Worm (Caenorhabditis elegans) whole organism, L4 larva: ENCODE data around the gene gid-2.
A peak's percentile ranks its signal among the peaks of the same experiment; 100 is the strongest.

Experiments used
- F26F4.8 ChIP-seq: fragments of 200-800 bp; sonication (Bioruptor generic); conservative IDR thresholded peaks from 2 replicates; pipeline ENCODE4 v1.3.6; 2022; ENCODE audit warnings: missing genetic modification characterization, missing compliant biosample characterization
- F37D6.2 ChIP-seq: sonication (generic microtip); optimal IDR thresholded peaks from 2 replicates; lab custom pipeline; 2016; ENCODE audit warnings: mild to moderate bottlenecking, missing genetic modification characterization, missing compliant biosample characterization
- daf-16 ChIP-seq, 3 experiments: sonication (generic microtip); optimal IDR thresholded peaks; 2 replicates each; lab custom pipeline; 2016 to 2017; ENCODE audit warnings: missing genetic modification characterization in 3 of 3, missing genetic modification reagents in 3 of 3, mild to moderate bottlenecking in 2 of 3, missing compliant biosample characterization in 2 of 3, missing biosample characterization in 1 of 3, moderate library complexity in 1 of 3
- lim-7 ChIP-seq: fragments of 200-800 bp; sonication (Bioruptor generic); IDR thresholded peaks from 2 replicates; pipeline ENCODE4 v1.3.6; 2022; ENCODE audit warnings: missing genetic modification characterization, missing compliant biosample characterization
- nhr-42 ChIP-seq: fragments of 200-800 bp; sonication (Bioruptor generic); IDR thresholded peaks from 2 replicates; pipeline ENCODE4 v1.3.6; 2022; ENCODE audit warnings: missing genetic modification characterization, missing compliant biosample characterization
- snpc-4 ChIP-seq: fragments of 150-350 bp; optimal IDR thresholded peaks from 2 replicates; lab custom pipeline; 2014; ENCODE audit warnings: missing biosample characterization, missing genetic modification characterization
- unc-62 ChIP-seq, 3 experiments: fragments of 150-350 bp in 1 of 3; sonication (generic microtip); optimal IDR thresholded peaks in 2 of 3; peaks in 1 of 3; 1 replicate in 1 of 3; 2 replicates in 2 of 3; lab custom pipeline; 2014 to 2017; ENCODE audit warnings: missing biosample characterization in 3 of 3, missing genetic modification characterization in 3 of 3, missing genetic modification reagents in 3 of 3, missing genotype in 1 of 3
- zag-1 ChIP-seq: fragments of 150-350 bp; optimal IDR thresholded peaks from 2 replicates; lab custom pipeline; 2014; ENCODE audit warnings: missing biosample characterization, missing genetic modification characterization

DNA sequence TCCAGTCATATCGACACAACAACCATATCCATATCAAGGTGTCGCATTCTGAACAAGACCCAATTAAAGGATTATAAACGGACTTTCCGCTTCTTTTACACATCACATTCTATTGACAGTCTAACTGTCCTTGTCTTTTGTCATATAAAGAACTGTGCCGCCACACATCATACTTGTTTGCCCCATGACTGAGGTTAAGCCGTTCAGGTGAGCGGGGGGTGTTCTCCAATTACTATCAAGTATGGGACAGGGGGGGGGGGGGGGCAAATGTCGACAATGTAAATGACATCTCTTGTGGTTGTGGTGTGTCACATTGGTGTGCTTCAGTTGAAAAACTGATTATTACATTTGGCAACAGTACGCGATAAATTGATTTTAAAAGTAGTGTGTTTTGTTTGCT is 5.0 kb downstream of the gid-2 start:
- TF ChIP-seq lim-7 (GFP tag; lab: Robert Waterston, UW) (no peak), F37D6.2 (tag; lab: Kevin White, UChicago) (no peak), nhr-42 (GFP tag; lab: Robert Waterston, UW) (no peak), daf-16 (GFP tag; optimal IDR thresholded peaks at IDR 0.05; lab: Kevin White, UChicago) (no peak), daf-16 (tag; optimal IDR thresholded peaks at IDR 0.05; lab: Kevin White, UChicago) (no peak), unc-62 (GFP tag; optimal IDR thresholded peaks at IDR 0.05 in 1 of 2; lab: Kevin White, UChicago) (peak in 1 of 2 experiments; percentile 64), unc-62 (tag; optimal IDR thresholded peaks at IDR 0.05; lab: Kevin White, UChicago) (no peak), snpc-4 (tag; lab: Kevin White, UChicago) (no peak), F26F4.8 (GFP tag; lab: Robert Waterston, UW) (no peak), zag-1 (tag; lab: Kevin White, UChicago) (no peak)
